Fruit fly (Drosophila melanogaster) whole organism, adult: ENCODE data around the gene tefu.
A peak's percentile ranks its signal among the peaks of the same experiment; 100 is the strongest.

Experiments
- CG11617 ChIP-seq: fragments of 200-800 bp; sonication (Bioruptor generic); optimal IDR thresholded peaks from 2 replicates; lab custom pipeline; 2017; ENCODE audit warnings: mild to moderate bottlenecking, missing biosample characterization, missing genetic modification reagents, missing genetic modification characterization
- CG12768 ChIP-seq: fragments of 200-800 bp; sonication (Bioruptor generic); optimal IDR thresholded peaks from 2 replicates; lab custom pipeline; 2017; ENCODE audit warnings: missing biosample characterization, missing genetic modification characterization, mild to moderate bottlenecking, moderate library complexity, missing genetic modification reagents
- CG1620 ChIP-seq: fragments of 200-800 bp; sonication (Bioruptor generic); optimal IDR thresholded peaks from 2 replicates; lab custom pipeline; 2016; ENCODE audit warnings: missing biosample characterization, missing genetic modification characterization
- CG7045 ChIP-seq: fragments of 200-800 bp; sonication (Bioruptor generic); optimal IDR thresholded peaks from 2 replicates; lab custom pipeline; 2017; ENCODE audit warnings: missing biosample characterization, mild to moderate bottlenecking, missing genetic modification characterization
- CG7101 ChIP-seq: fragments of 200-800 bp; sonication (Bioruptor generic); optimal IDR thresholded peaks from 2 replicates; lab custom pipeline; 2018; ENCODE audit warnings: missing biosample characterization, mild to moderate bottlenecking, missing genetic modification characterization, moderate library complexity
- Mnt ChIP-seq: fragments of 200-800 bp; sonication (Bioruptor generic); optimal IDR thresholded peaks from 2 replicates; lab custom pipeline; 2016; ENCODE audit warnings: missing biosample characterization, mild to moderate bottlenecking, missing genetic modification characterization
- cic ChIP-seq: fragments of 200-800 bp; sonication (Bioruptor generic); optimal IDR thresholded peaks from 2 replicates; lab custom pipeline; 2017; ENCODE audit warnings: missing biosample characterization, mild to moderate bottlenecking, missing genetic modification characterization, moderate library complexity
- pad ChIP-seq: fragments of 200-800 bp; sonication (Bioruptor generic); optimal IDR thresholded peaks from 3 replicates; lab custom pipeline; 2017; ENCODE audit warnings: missing biosample characterization, missing genetic modification characterization, mild to moderate bottlenecking, moderate library complexity, missing genetic modification reagents

DNA sequence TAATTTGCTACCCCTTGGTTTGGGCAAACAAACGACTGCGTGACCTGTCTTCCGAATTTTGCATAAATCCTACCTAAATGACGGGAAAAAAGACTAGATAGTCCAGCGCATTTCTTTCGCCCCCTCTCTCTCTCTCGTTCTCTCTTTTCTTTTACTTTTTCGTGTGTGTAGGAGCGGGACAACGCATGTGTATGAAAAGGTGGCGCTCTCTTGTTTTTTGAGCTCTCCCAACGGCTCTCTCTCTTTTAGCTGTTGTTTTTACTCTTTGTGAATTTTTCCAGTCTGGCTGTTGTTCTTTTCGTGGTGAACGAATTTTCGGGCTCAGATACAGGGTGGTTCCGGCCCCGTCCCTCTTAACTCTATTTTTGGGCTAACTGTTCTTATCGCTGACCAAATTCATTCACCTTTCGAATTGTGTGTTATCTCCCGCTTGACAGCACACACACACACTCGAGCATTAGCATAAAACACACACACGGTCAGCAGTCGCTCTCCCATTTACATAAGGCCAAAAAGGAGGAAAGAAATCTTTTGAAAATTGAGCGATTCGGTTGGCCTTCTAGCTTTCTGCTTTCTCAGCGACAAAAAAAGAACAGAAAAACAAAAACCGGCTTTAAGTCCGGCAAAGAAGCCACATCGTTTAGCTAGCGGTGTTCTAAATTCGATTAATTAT is 49.7 kb upstream of the tefu start:
- no peak for TF ChIP-seq cic (GFP tag; lab: Kevin White, UChicago)
- TF ChIP-seq CG11617 (GFP tag; lab: Kevin White, UChicago) = no peak
- no peak for TF ChIP-seq CG1620 (GFP tag; lab: Kevin White, UChicago)
- no peak for TF ChIP-seq Mnt (GFP tag; lab: Kevin White, UChicago)
- no peak for TF ChIP-seq CG12768
- no peak for TF ChIP-seq CG7101 (tag; lab: Kevin White, UChicago)
- TF ChIP-seq pad (GFP tag; lab: Kevin White, UChicago) = peak; percentile 15
- TF ChIP-seq CG7045 (GFP tag; lab: Kevin White, UChicago) = no peak
